Fruit fly (Drosophila melanogaster) Kc167 (cell line): ENCODE measurements around the gene Vajk2.

Experiments used
- Myc ChIP-seq: fragments of >200 bp; optimal IDR thresholded peaks from 2 replicates; lab custom pipeline; 2017; ENCODE audit warnings: missing external identifiers
- Sin3A ChIP-seq: fragments of >200 bp; optimal IDR thresholded peaks from 2 replicates; lab custom pipeline; 2018; ENCODE audit warnings: missing external identifiers
- h ChIP-seq: fragments of >200 bp; optimal IDR thresholded peaks from 3 replicates; lab custom pipeline; 2018; ENCODE audit warnings: missing external identifiers
- insv ChIP-seq: fragments of >200 bp; optimal IDR thresholded peaks from 3 replicates; lab custom pipeline; 2018; ENCODE audit warnings: missing external identifiers
- psq ChIP-seq: fragments of >200 bp; optimal IDR thresholded peaks from 2 replicates; lab custom pipeline; 2017; ENCODE audit warnings: missing external identifiers
- ttk ChIP-seq: sonication (Bioruptor generic); optimal IDR thresholded peaks from 2 replicates; lab custom pipeline; 2017; ENCODE audit warnings: missing external identifiers

Vajk2 gene

DNA sequence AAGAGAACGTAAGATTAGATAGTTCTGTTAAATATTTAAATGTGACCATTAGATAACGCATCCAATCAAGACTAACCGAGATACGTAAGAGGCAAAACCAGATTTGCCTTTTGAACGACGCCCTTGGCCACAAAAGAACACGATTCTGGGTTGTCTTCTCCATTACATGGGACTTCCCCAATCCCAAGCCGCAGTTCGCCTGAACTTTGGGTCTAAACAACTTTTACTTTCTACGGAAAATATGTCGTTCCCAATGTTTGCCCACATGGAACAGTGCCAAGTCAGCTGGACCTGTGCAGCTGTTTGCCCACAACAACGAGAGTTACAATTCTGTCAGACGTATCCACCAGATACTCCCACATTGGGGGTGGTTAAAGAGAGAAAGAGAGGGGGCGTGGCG, 15.3 kb upstream of the Vajk2 start:
- TF ChIP-seq Myc (lab: Kevin White, UChicago) (no peak), Sin3A (lab: Kevin White, UChicago) (no peak), h (lab: Kevin White, UChicago) (no peak), psq (lab: Kevin White, UChicago) (no peak), insv (lab: Kevin White, UChicago) (no peak), ttk (lab: Kevin White, UChicago) (no peak)

DNA sequence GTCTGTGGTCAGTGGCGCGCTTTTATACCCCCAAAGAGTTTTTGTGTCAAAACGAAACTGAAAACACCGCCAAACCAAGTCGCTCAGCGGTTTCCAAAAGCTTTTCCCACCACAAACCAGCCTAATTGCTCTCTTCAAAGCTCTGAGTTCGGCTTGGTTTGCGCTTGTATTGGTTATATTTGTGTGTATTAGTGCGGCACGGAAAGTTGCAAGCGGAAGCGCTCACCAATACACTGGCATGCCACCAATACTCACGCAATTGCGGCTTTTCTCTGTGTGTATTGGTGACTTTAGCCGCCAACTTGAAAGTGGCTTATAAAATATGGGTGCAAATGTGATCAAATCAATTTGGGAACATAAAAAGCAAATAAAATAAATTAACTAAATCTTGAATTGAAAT, 13.0 kb upstream of the Vajk2 start, which contains the start of gene Vajk3:
TSS of gene Vajk3 (minus strand) at position 1 of the 400 bp plus-strand sequence.
- no peak for TF ChIP-seq psq (lab: Kevin White, UChicago)
- TF ChIP-seq Myc (lab: Kevin White, UChicago): no peak
- no peak for TF ChIP-seq Sin3A (lab: Kevin White, UChicago)
- no peak for TF ChIP-seq h (lab: Kevin White, UChicago)
- TF ChIP-seq ttk (lab: Kevin White, UChicago): no peak

DNA sequence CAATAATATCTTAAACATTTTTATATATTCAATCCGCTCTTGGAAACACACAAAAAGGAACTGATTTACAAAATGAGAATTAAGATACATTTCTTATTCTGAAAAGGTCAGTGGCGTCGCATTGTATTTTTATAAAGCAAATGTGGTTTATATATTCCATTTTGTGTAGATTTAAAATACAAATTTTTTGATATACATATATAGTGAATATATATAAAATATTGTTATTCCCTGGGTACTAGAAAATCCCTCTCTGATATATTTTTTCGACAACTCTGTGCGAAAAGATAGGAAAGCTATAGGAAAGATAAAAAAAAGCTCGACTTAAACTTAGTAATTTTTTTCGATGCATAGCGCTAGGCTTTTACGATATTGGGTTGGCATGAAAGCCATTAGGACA, 3.2 kb downstream of the Vajk2 start, which contains the start of gene CG42711:
TSS of gene CG42711 (minus strand) at position 45 of the 400 bp plus-strand sequence.
- no peak for TF ChIP-seq psq (lab: Kevin White, UChicago)
- TF ChIP-seq Myc (lab: Kevin White, UChicago): no peak
- TF ChIP-seq h (lab: Kevin White, UChicago): no peak
- TF ChIP-seq insv (lab: Kevin White, UChicago): no peak
- TF ChIP-seq Sin3A (lab: Kevin White, UChicago): no peak
- TF ChIP-seq ttk (lab: Kevin White, UChicago): no peak

DNA sequence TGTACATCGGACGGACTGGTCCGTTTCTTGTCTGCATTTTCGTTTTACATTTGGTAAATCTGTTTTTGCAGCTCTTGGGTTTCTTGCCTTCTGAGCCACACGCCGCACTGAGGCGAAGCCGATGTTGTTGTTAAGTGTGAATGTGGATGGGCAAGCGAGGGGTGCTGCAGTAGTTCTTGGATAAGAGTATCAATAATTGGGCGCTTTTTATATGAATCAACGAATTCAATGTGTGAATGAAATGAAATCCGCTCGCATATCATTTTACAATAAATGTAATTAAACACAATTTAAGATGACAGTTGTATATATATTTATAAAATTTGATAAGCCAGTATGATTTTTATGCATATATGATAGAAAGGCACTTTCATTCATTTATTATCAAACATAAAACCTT, 6.0 kb downstream of the Vajk2 start:
- TF ChIP-seq Sin3A (lab: Kevin White, UChicago) (no peak), insv (lab: Kevin White, UChicago) (no peak), h (lab: Kevin White, UChicago) (no peak), ttk (lab: Kevin White, UChicago) (no peak), Myc (lab: Kevin White, UChicago) (no peak), psq (lab: Kevin White, UChicago) (no peak)

DNA sequence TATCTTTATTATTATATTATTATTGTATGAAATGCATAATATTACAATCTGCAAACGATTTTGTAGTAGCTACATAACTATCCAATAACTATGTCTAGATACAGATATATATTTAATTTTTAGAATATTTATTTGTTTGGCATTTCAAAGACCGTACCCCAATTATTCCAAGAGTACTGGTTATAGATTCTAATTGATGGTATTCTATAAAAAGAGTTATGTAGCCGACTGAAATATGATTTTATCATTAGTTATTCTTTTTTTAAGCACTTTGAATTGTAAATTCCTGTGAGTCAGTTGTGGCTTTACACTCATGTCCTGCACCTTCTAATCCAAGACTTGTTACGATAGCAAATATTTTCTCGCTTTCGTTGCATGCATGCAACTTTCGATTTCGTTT, 8.8 kb downstream of the Vajk2 start:
- TF ChIP-seq psq (lab: Kevin White, UChicago) (no peak), Myc (lab: Kevin White, UChicago) (no peak), ttk (lab: Kevin White, UChicago) (no peak), insv (lab: Kevin White, UChicago) (no peak), h (lab: Kevin White, UChicago) (no peak), Sin3A (lab: Kevin White, UChicago) (no peak)

DNA sequence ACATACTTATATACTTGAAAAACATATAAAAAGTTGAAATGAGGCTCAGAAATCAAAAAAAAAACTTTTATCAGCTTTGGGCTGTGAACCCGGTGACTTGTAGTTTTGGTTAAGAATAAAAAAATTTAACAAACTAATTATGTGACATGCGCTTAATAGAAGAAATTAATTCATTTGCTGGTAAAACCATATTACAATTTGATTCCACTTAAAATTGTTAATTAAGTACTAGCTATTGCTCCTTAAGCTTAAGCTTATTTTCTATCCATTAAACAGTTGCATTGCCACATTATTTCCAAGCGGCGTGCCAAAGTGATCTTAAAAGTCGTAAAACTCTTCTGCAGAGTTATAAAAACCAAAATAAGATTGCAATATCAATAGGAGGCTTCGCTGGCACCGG, 10.5 kb downstream of the Vajk2 start:
- TF ChIP-seq psq (lab: Kevin White, UChicago) (no peak), h (lab: Kevin White, UChicago) (no peak), ttk (lab: Kevin White, UChicago) (no peak), Sin3A (lab: Kevin White, UChicago) (no peak), Myc (lab: Kevin White, UChicago) (no peak), insv (lab: Kevin White, UChicago) (no peak)

DNA sequence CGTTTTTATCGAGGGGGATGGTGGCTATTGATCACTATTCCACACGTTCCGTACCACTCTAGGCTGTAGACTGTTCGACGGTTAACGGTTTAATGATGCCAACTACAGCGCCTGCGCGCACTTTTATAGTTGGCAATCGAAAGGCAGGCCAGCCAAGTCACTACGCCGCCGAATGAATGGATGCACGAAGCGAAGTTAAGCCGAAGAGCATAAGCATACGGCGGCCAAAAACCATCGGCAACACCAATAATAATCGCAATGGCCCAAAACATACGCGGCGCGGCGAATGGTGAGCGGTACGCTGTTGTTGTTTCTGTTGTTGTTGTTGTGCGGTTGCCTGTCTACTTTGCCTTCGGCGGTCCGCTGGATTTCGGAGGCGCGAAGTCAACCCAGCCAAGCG, 11.0 kb downstream of the Vajk2 start, which contains the start of gene Vajk1:
TSS of gene Vajk1 (minus strand) at position 101 of the 400 bp plus-strand sequence.
- no peak for TF ChIP-seq insv (lab: Kevin White, UChicago)
- TF ChIP-seq Sin3A (lab: Kevin White, UChicago): no peak
- TF ChIP-seq psq (lab: Kevin White, UChicago): no peak
- no peak for TF ChIP-seq h (lab: Kevin White, UChicago)
- no peak for TF ChIP-seq ttk (lab: Kevin White, UChicago)
- no peak for TF ChIP-seq Myc (lab: Kevin White, UChicago)

DNA sequence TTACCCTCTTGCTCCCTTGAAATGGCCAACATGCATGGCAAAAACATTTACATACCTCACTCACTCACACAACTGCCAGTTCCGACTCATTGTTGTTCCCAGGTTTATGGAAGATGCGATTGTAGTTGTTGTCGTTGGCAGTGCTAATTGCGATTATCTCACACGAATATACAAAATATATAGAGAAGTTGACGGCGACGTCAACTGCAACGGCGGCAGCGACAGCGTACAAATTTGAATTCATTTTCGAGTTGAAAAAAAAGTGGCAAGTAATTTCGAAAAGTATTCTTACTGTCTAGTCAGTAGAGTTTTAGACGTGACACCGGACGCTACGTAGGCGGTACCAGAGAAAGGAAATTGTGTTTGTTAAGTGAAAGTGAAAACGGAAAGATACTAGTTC, 20.1 kb downstream of the Vajk2 start, which contains the start of gene Ance-3:
TSS of gene Ance-3 (plus strand) at position 301 of the 400 bp plus-strand sequence.
- TF ChIP-seq ttk (lab: Kevin White, UChicago): no peak
- TF ChIP-seq Sin3A (lab: Kevin White, UChicago): no peak
- no peak for TF ChIP-seq Myc (lab: Kevin White, UChicago)
- no peak for TF ChIP-seq psq (lab: Kevin White, UChicago)
- TF ChIP-seq insv (lab: Kevin White, UChicago): no peak
- no peak for TF ChIP-seq h (lab: Kevin White, UChicago)

DNA sequence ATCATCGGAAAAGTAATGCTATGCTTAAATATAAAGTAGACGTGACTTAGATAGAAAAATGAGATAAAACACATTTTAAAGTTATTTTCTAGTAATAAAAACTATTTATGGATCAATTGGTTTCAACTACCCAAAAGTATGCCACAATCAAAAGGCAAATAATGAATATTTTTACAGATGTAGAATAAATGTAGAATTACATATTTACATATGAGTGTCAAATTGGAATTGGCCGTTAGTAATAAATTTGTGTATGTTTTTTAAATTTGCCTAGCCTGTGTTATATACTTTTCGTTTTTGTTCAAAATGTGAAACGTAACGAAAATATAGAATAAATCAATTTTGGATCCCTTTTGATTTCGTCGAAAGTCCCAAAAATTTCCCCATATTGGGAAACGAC, 22.7 kb downstream of the Vajk2 start, which contains the start of gene Acyp:
TSS of gene Acyp (plus strand) at position 301 of the 400 bp plus-strand sequence.
- TF ChIP-seq Sin3A (lab: Kevin White, UChicago) (no peak), psq (lab: Kevin White, UChicago) (no peak), ttk (lab: Kevin White, UChicago) (no peak), insv (lab: Kevin White, UChicago) (no peak), h (lab: Kevin White, UChicago) (no peak), Myc (lab: Kevin White, UChicago) (no peak)

DNA sequence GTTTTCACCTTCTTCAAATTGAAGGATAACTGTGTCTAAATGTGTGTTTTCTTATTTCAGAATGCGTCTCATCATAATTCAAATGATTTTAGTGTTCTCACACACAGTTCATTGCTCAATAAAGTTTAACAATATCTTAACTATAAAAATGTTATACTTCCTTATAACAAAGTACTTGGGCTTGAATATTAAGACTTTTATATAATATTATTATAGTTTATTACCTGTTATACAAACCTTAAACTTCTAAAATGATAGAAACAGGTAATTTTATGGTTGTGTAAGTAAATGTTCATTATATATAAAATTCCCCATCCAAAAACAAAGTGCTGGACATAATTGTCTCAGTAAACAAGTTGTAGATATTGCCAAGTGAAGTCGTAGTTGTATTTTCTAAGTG, 25.5 kb downstream of the Vajk2 start, which contains the start of gene Ance-2:
TSS of gene Ance-2 (plus strand) at position 301 of the 400 bp plus-strand sequence.
- TF ChIP-seq Myc (lab: Kevin White, UChicago) (no peak), psq (lab: Kevin White, UChicago) (no peak), h (lab: Kevin White, UChicago) (no peak), ttk (lab: Kevin White, UChicago) (no peak), Sin3A (lab: Kevin White, UChicago) (no peak), insv (lab: Kevin White, UChicago) (no peak)

DNA sequence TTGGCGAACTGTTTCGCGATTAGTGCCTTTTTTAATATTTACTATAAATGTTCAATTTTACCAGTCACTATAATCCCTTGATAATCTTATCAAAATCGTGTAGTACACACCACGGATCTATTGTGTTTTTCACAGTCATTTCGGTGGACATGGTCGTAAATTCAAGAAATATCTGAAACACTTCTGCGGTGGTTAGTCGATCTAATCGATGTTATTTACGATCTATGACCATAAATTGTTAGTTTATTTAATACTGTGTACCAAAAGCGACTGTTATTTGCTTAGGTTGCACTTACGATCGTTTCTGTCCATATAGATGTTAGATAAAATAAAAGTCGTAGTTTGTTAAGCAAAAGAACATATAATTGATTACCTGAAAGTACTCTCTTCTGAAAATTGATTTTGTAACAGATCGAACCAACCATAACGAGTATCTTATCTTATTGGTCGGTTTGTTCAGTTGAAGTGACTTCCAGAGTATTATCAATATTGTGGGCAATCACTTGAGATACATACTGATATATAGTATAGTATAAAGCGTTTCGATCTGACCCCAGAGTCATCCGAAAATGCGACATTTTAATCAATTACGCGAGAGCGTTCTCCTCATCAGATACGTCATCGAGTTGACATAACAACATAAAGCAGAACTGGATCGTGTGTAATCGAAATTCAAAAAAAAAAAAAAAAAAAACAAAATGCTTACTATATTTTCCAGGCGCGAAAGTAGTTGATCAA, 28.5 kb downstream of the Vajk2 start:
- TF ChIP-seq h (lab: Kevin White, UChicago) (no peak), Myc (lab: Kevin White, UChicago) (no peak), Sin3A (lab: Kevin White, UChicago) (no peak), ttk (lab: Kevin White, UChicago) (no peak), insv (lab: Kevin White, UChicago) (no peak), psq (lab: Kevin White, UChicago) (no peak)
